Worm (Caenorhabditis elegans) whole organism, L2 larva: ENCODE data around the gene ZK1098.6.

Experiments
- dmd-4 ChIP-seq: sonication (generic microtip); optimal IDR thresholded peaks from 2 replicates; lab custom pipeline; 2017; ENCODE audit warnings: missing biosample characterization, missing genetic modification characterization
- egl-27 ChIP-seq: sonication (generic microtip); optimal IDR thresholded peaks from 3 replicates; lab custom pipeline; 2017; ENCODE audit warnings: missing biosample characterization, missing genetic modification reagents, missing genetic modification characterization
- elt-1 ChIP-seq: fragments of 150-350 bp; optimal IDR thresholded peaks from 2 replicates; lab custom pipeline; 2014; ENCODE audit warnings: missing biosample characterization, missing genetic modification characterization
- lin-39 ChIP-seq: fragments of 150-350 bp; optimal IDR thresholded peaks from 2 replicates; lab custom pipeline; 2014; ENCODE audit warnings: missing biosample characterization, missing genetic modification reagents, missing genetic modification characterization
- mdl-1 ChIP-seq, 2 experiments: fragments of 150-350 bp in 1 of 2; sonication (generic microtip) in 1 of 2; optimal IDR thresholded peaks; 2 replicates each; lab custom pipeline; 2017; ENCODE audit warnings: missing biosample characterization in 2 of 2, missing genetic modification characterization in 2 of 2
- nhr-129 ChIP-seq: fragments of 150-350 bp; optimal IDR thresholded peaks from 2 replicates; lab custom pipeline; 2014; ENCODE audit warnings: missing biosample characterization, missing genetic modification characterization
- nhr-23 ChIP-seq: fragments of 150-350 bp; optimal IDR thresholded peaks from 2 replicates; lab custom pipeline; 2014; ENCODE audit warnings: missing biosample characterization, missing genetic modification reagents, missing genetic modification characterization
- nhr-6 ChIP-seq: fragments of 150-350 bp; optimal IDR thresholded peaks from 2 replicates; lab custom pipeline; 2014; ENCODE audit warnings: missing biosample characterization, missing genetic modification characterization
- sma-3 ChIP-seq: sonication (generic microtip); optimal IDR thresholded peaks from 2 replicates; lab custom pipeline; 2016; ENCODE audit warnings: missing genetic modification reagents, missing genetic modification characterization, missing compliant biosample characterization
- snpc-4 ChIP-seq: fragments of 150-350 bp; optimal IDR thresholded peaks from 2 replicates; lab custom pipeline; 2014; ENCODE audit warnings: missing biosample characterization, missing genetic modification characterization
- unc-39 ChIP-seq: fragments of 150-350 bp; optimal IDR thresholded peaks from 2 replicates; lab custom pipeline; 2014; ENCODE audit warnings: missing biosample characterization, missing genetic modification characterization
- unc-62 ChIP-seq: fragments of 150-350 bp; optimal IDR thresholded peaks from 2 replicates; lab custom pipeline; 2014; ENCODE audit warnings: missing biosample characterization, missing genetic modification reagents, missing genetic modification characterization

DNA sequence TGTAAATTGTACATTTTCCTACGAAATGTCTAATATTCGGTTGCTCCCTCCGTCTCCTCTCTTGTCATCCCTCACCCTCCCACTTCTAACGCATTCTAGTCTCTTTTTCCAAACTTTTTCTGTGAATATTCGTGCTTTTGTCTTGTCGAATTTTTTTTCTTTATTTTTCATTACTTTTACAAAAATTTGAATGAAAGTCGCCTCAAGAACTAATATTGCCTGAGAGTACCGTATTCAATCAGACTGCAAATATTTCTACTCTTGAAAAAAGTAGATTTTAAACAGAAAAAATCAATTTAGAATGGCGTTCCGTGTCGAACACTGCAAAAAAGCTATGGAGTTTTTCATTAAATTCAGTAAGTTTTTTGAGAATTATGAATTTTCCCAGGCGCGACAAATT is 29.3 kb downstream of the ZK1098.6 start, which contains the start of gene ZK1098.11:
- TF ChIP-seq unc-62 (no peak), egl-27 (tag; lab: Kevin White, UChicago) (no peak), unc-39 (tag; lab: Kevin White, UChicago) (no peak), sma-3 (GFP tag; lab: Kevin White, UChicago) (no peak), nhr-23 (tag; lab: Kevin White, UChicago) (no peak), nhr-129 (tag; lab: Kevin White, UChicago) (no peak), lin-39 (no peak), dmd-4 (no peak), snpc-4 (tag; lab: Kevin White, UChicago) (no peak), mdl-1 (tag; optimal IDR thresholded peaks at IDR 0.05; lab: Kevin White, UChicago) (no peak), elt-1 (tag; lab: Kevin White, UChicago) (no peak), nhr-6 (tag; lab: Kevin White, UChicago) (no peak)
